Fruit fly (Drosophila melanogaster) whole organism, wandering third instar larva: ENCODE measurements around the gene CG31809.

Experiments used
- CG32264 ChIP-seq: fragments of 200-800 bp; sonication (Bioruptor generic); optimal IDR thresholded peaks from 2 replicates; lab custom pipeline; 2016; ENCODE audit warnings: missing biosample characterization, missing genetic modification characterization
- CG9705 ChIP-seq: fragments of 200-800 bp; sonication (Bioruptor generic); optimal IDR thresholded peaks from 2 replicates; lab custom pipeline; 2018; ENCODE audit warnings: missing biosample characterization, mild to moderate bottlenecking, missing genetic modification characterization
- CrebA ChIP-seq: fragments of 200-800 bp; sonication (Bioruptor generic); optimal IDR thresholded peaks from 2 replicates; lab custom pipeline; 2016; ENCODE audit warnings: missing biosample characterization, mild to moderate bottlenecking, missing genetic modification characterization, borderline replicate concordance
- Dfd ChIP-seq: fragments of >200 bp; optimal IDR thresholded peaks from 2 replicates; lab custom pipeline; 2017; ENCODE audit warnings: missing biosample characterization, missing genetic modification characterization
- Dif ChIP-seq: fragments of 200-275, 200-300 bp; sonication (Bioruptor generic); optimal IDR thresholded peaks from 2 replicates; lab custom pipeline; 2018; ENCODE audit warnings: missing biosample characterization, missing genetic modification characterization; ENCODE audit not compliant: partially characterized antibody
- HLH106 ChIP-seq: fragments of 200-800 bp; optimal IDR thresholded peaks from 3 replicates; lab custom pipeline; 2019; ENCODE audit warnings: missing biosample characterization, mild to moderate bottlenecking, missing genetic modification characterization, moderate library complexity
- Hnf4 ChIP-seq: fragments of 200-800 bp; sonication (Bioruptor generic); optimal IDR thresholded peaks from 2 replicates; lab custom pipeline; 2016; ENCODE audit warnings: missing biosample characterization, mild to moderate bottlenecking, missing genetic modification characterization
- Hr83 ChIP-seq: fragments of 200-300 bp; sonication (Bioruptor generic); optimal IDR thresholded peaks from 2 replicates; lab custom pipeline; 2016; ENCODE audit warnings: missing biosample characterization, mild to moderate bottlenecking, missing genetic modification characterization, moderate library complexity; ENCODE audit not compliant: poor library complexity, severe bottlenecking
- Jra ChIP-seq: sonication (Bioruptor generic); optimal IDR thresholded peaks from 2 replicates; lab custom pipeline; 2016; ENCODE audit warnings: missing biosample characterization, missing genetic modification characterization
- Myc ChIP-seq: fragments of >200 bp; optimal IDR thresholded peaks from 2 replicates; lab custom pipeline; 2017
- OdsH ChIP-seq: fragments of 200-800 bp; sonication (Bioruptor generic); optimal IDR thresholded peaks from 2 replicates; lab custom pipeline; 2016; ENCODE audit warnings: missing biosample characterization, mild to moderate bottlenecking, missing genetic modification characterization
- Rel ChIP-seq, 2 experiments: fragments of 200-800 bp; sonication (Bioruptor generic) in 1 of 2; optimal IDR thresholded peaks; 2 replicates in 1 of 2; 3 replicates in 1 of 2; lab custom pipeline; 2016 to 2019; ENCODE audit warnings: mild to moderate bottlenecking in 2 of 2, missing biosample characterization in 2 of 2, missing genetic modification characterization in 2 of 2, moderate library complexity in 1 of 2
- Vsx2 ChIP-seq: fragments of 200-300, 225-300 bp; sonication (Bioruptor generic); optimal IDR thresholded peaks from 2 replicates; lab custom pipeline; 2018; ENCODE audit warnings: missing biosample characterization, missing genetic modification characterization; ENCODE audit not compliant: partially characterized antibody
- br ChIP-seq: fragments of 200-800 bp; sonication (Bioruptor generic); optimal IDR thresholded peaks from 2 replicates; lab custom pipeline; 2016; ENCODE audit warnings: missing biosample characterization, missing genetic modification characterization
- brk ChIP-seq: fragments of 200-800 bp; sonication (Bioruptor generic); optimal IDR thresholded peaks from 2 replicates; lab custom pipeline; 2016; ENCODE audit warnings: missing biosample characterization, mild to moderate bottlenecking, missing genetic modification characterization
- dl ChIP-seq, 2 experiments: fragments of 175-275, 200-275 bp in 1 of 2; fragments of 200-275 bp in 1 of 2; sonication (Bioruptor generic); optimal IDR thresholded peaks; lab custom pipeline; 2018; ENCODE audit warnings: mild to moderate bottlenecking in 2 of 2, missing biosample characterization in 2 of 2, missing genetic modification characterization in 2 of 2, moderate library complexity in 2 of 2; ENCODE audit not compliant: partially characterized antibody in 2 of 2, insufficient read depth in 1 of 2
- dmrt93B ChIP-seq: fragments of 200-800 bp; sonication (Bioruptor generic); optimal IDR thresholded peaks from 2 replicates; lab custom pipeline; 2018; ENCODE audit warnings: missing biosample characterization, mild to moderate bottlenecking, missing genetic modification characterization
- dsf ChIP-seq: sonication (Bioruptor generic); optimal IDR thresholded peaks from 2 replicates; lab custom pipeline; 2016; ENCODE audit warnings: missing biosample characterization, missing genetic modification characterization, borderline replicate concordance
- ey ChIP-seq: fragments of 200-800 bp; sonication (Bioruptor generic); optimal IDR thresholded peaks from 2 replicates; lab custom pipeline; 2016; ENCODE audit warnings: missing biosample characterization, missing genetic modification characterization
- foxo ChIP-seq, 2 experiments: fragments of 200-800 bp; sonication (Bioruptor generic); optimal IDR thresholded peaks; 2 replicates in 1 of 2; 3 replicates in 1 of 2; lab custom pipeline; 2016 to 2017; ENCODE audit warnings: missing biosample characterization in 2 of 2, missing genetic modification characterization in 2 of 2
- fru ChIP-seq: fragments of 200-800 bp; sonication (Bioruptor generic); optimal IDR thresholded peaks from 3 replicates; lab custom pipeline; 2016; ENCODE audit warnings: missing biosample characterization, mild to moderate bottlenecking, missing genetic modification characterization
- h ChIP-seq: fragments of 200-800 bp; sonication (Bioruptor generic); optimal IDR thresholded peaks from 3 replicates; lab custom pipeline; 2016; ENCODE audit warnings: missing biosample characterization, mild to moderate bottlenecking, missing genetic modification characterization
- jim ChIP-seq: fragments of 175-275, 200-325 bp; sonication (Bioruptor generic); optimal IDR thresholded peaks from 2 replicates; lab custom pipeline; 2016; ENCODE audit warnings: missing biosample characterization, mild to moderate bottlenecking, missing genetic modification characterization
- lola ChIP-seq: fragments of >200 bp; optimal IDR thresholded peaks from 2 replicates; lab custom pipeline; 2017; ENCODE audit warnings: missing biosample characterization, missing genetic modification characterization
- pan ChIP-seq: fragments of >200 bp; optimal IDR thresholded peaks from 2 replicates; lab custom pipeline; 2017
- psq ChIP-seq: fragments of 200-800 bp; sonication (Bioruptor generic); optimal IDR thresholded peaks from 3 replicates; lab custom pipeline; 2017; ENCODE audit warnings: missing biosample characterization, mild to moderate bottlenecking, missing genetic modification characterization, moderate library complexity
- sv ChIP-seq: fragments of 200-800 bp; sonication (Bioruptor generic); optimal IDR thresholded peaks from 3 replicates; lab custom pipeline; 2016; ENCODE audit warnings: missing biosample characterization, missing genetic modification characterization
- tai ChIP-seq: sonication (Bioruptor generic); optimal IDR thresholded peaks from 2 replicates; lab custom pipeline; 2016; ENCODE audit warnings: missing biosample characterization, missing genetic modification characterization
- usp ChIP-seq: fragments of >200 bp; optimal IDR thresholded peaks from 2 replicates; lab custom pipeline; 2017; ENCODE audit warnings: missing biosample characterization, missing genetic modification characterization
- woc ChIP-seq: sonication (Bioruptor generic); optimal IDR thresholded peaks from 2 replicates; lab custom pipeline; 2016; ENCODE audit warnings: missing biosample characterization, mild to moderate bottlenecking, missing genetic modification characterization

The CG31809 gene

DNA sequence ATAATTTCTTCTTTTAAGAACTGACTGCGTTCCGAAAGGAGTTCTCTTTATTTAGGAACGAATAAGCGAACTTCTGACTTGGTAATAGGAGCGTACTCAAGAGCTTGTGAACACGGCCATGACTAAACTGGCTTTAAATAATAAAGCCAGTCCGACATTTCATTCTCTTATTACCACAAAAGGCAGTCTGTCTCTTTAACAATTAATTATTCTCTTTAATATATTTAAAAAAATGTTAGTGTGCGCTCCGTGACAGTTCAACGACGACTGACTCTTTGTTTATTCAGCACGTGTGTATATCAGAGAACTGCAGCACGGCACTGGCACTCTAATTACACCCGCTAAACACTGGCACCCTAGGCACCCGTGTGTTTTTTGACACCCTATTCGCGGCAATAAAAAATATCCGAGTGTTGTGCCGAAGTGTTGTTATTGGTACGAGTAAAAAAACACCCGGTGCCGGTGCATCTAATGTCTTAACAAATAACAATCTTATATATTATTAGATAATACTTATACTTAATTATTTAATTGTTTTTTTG, at the start of gene CG31809:
CG31809 (minus strand) TSS at position 249 of the 542 bp plus-strand sequence.
- no peak for TF ChIP-seq woc (GFP tag; lab: Kevin White, UChicago)
- TF ChIP-seq CrebA, result peak; percentile 14
- TF ChIP-seq OdsH, result no peak
- TF ChIP-seq foxo (GFP tag; optimal IDR thresholded peaks at IDR 0.05; lab: Kevin White, UChicago), result no peak
- TF ChIP-seq Hnf4, result no peak
- TF ChIP-seq HLH106 (tag; lab: Kevin White, UChicago), result no peak
- no peak for TF ChIP-seq dmrt93B (GFP tag; lab: Kevin White, UChicago)

DNA sequence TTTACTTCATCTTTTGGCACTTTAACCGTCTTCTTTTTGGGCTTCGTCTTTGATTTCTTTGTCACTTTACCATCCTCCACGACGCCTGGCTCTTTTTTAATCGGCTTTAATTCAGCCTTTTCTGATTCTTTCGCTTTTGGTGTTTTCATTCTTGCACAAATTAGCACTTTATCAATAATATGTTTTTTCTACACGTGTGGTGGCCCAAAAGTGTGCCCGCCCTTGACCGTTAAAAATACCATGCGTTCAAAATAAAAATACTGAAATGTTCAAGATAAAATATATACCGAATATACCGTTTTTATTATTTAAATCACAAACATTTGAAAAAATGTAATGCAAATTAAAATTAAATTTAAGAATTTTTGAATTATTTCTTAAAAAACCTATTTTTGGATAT, 43.5 kb upstream of the CG31809 start, which contains the start of gene CG12288:
CG12288 (minus strand) TSS at position 216 of the 400 bp plus-strand sequence.
- no peak for TF ChIP-seq jim (GFP tag; lab: Kevin White, UChicago)
- no peak for TF ChIP-seq psq (GFP tag; lab: Kevin White, UChicago)
- TF ChIP-seq h (GFP tag; lab: Kevin White, UChicago), result no peak
- TF ChIP-seq lola (GFP tag; lab: Kevin White, UChicago), result no peak
- TF ChIP-seq Hr83, result no peak
- TF ChIP-seq CG9705 (GFP tag; lab: Kevin White, UChicago), result no peak
- no peak for TF ChIP-seq ey (GFP tag; lab: Kevin White, UChicago)
- no peak for TF ChIP-seq sv (GFP tag; lab: Kevin White, UChicago)
- no peak for TF ChIP-seq Dfd (GFP tag; lab: Kevin White, UChicago)

DNA sequence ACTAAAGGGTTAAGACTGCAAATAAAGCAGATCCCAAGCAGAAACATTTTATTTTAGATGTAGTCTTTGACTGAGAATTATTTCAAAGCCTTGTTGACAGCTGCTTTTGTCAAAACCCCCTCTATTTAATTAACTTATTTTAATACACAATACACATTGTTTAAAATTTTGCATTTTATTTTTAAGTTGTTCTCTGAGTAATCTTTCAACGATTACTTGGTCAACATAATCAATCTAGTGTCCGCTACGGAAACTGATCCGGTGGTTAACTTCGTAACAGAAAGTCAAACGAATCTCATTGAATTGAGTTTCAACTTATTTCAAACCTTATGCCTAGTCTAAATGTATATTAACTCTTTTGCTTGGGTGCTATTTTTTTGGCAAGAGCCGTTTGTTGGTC, 41.9 kb upstream of the CG31809 start, which contains the start of gene CG31805:
CG31805 (minus strand) TSS at position 101 of the 400 bp plus-strand sequence.
- no peak for TF ChIP-seq foxo (GFP tag; optimal IDR thresholded peaks at IDR 0.05; lab: Kevin White, UChicago)
- TF ChIP-seq lola (GFP tag; lab: Kevin White, UChicago), result no peak
- TF ChIP-seq tai, result no peak
- no peak for TF ChIP-seq CG9705 (GFP tag; lab: Kevin White, UChicago)
- no peak for TF ChIP-seq jim (GFP tag; lab: Kevin White, UChicago)

DNA sequence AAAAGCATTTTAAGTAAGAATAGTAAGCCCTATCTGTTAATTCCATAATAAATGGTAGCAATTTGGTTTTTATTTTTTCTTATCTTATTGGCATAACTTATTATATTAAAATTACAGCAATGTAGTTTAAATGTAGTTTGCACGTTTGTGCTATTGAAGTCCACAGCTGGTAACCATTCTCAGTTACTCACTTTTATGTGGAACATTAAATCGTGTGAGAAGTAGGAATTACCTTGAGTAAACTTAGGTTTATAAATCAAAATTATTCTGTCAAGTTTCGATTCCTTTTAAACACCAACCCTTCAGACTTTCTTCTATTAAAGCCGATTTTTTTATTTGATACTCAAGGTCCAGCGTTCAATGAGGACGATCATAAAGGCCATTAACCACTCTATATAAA, 31.1 kb upstream of the CG31809 start, which contains the start of gene CG42556:
CG42556 (plus strand) TSS at position 301 of the 400 bp plus-strand sequence.
- TF ChIP-seq Dif (no peak), CG9705 (GFP tag; lab: Kevin White, UChicago) (no peak), CG32264 (GFP tag; lab: Kevin White, UChicago) (no peak), usp (no peak), Vsx2 (GFP tag; lab: Kevin White, UChicago) (no peak)

DNA sequence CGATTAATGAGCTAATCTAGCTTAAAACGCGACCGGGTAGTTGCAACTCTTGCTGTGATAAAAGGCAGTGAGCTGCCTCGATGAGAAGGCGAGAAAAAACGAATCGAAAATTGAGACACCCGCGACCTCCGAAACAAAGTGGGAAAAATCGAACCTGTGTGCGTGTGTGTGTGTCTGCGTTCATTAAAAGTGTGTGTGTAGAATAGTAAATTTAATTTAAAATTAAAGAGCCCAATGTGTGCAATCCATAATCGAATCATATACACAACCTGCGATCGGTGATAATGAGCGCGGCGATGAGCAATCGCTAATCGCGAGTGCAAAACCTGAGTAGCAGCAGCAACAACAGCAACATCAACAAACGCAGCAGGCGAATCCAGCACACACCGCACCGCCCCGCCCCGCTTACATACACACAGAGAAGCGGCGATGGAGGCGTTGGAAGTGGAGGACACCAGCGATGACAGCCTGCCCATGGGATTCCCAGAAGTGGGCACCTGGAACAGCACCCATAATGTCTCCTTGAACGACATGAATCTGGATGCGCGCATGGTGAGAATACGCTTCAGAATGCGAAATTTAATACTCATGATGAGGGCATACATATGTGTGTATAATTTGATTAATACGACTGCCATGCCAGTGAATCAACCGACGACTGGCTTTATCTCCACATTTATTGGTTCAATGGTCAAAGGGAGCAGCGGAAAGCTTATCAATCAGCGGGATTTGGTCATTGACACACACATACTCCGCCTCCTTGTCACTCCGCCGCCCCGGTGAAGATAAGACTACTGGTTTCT, 30.3 kb upstream of the CG31809 start:
- TF ChIP-seq Vsx2 (GFP tag; lab: Kevin White, UChicago) (no peak), br (GFP tag; lab: Kevin White, UChicago) (peak; percentile 74), Hnf4 (peak; percentile 52), dmrt93B (GFP tag; lab: Kevin White, UChicago) (no peak), dl (GFP tag; optimal IDR thresholded peaks at IDR 0.05; lab: Kevin White, UChicago; ENCODE audit: insufficient read depth in 1 of 2, partially characterized antibody in 2 of 2) (no peak), Rel (GFP tag; optimal IDR thresholded peaks at IDR 0.05; lab: Kevin White, UChicago) (no peak), Rel (tag; optimal IDR thresholded peaks at IDR 0.05; lab: Kevin White, UChicago) (peak; percentile 42), pan (lab: Kevin White, UChicago) (no peak), CG32264 (GFP tag; lab: Kevin White, UChicago) (no peak), Dfd (GFP tag; lab: Kevin White, UChicago) (no peak), fru (GFP tag; lab: Kevin White, UChicago) (no peak), Myc (lab: Kevin White, UChicago) (no peak), dsf (GFP tag; lab: Kevin White, UChicago) (no peak), woc (GFP tag; lab: Kevin White, UChicago) (no peak), Jra (GFP tag; lab: Kevin White, UChicago) (peak; percentile 55), brk (no peak)
